Worm (Caenorhabditis elegans) whole organism, L3 larva: ENCODE results near the gene bath-9.

ENCODE experiments used
- mdl-1 ChIP-seq: fragments of 150-350 bp; optimal IDR thresholded peaks from 2 replicates; lab custom pipeline; 2014; ENCODE audit warnings: missing biosample characterization, missing genetic modification characterization
- nhr-25 ChIP-seq: sonication (generic microtip); optimal IDR thresholded peaks from 2 replicates; lab custom pipeline; 2017; ENCODE audit warnings: missing biosample characterization, missing genetic modification characterization

DNA sequence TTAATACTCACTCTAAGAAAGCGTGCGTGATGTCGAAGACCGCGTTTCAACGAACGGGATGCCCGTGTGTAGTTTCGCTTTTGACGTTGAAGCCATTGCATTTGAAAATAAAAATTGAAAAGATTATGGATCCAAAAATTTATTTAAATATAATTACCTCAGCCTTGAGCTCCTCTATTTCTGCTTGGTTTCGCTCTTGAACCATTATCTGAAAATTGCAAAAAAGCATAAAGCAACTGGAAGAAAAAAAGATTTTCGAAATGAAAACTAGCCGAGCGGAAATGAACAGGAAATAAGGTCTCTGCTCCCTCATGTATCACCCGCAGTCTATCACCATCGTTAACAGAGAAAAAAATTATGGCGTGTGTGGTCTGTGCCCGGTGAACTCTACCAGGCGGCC is 9.8 kb upstream of the bath-9 start, which contains the start of gene Y49F6C.6:
- TF ChIP-seq mdl-1 (tag; lab: Kevin White, UChicago) (no peak), nhr-25 (no peak)
